Worm (Caenorhabditis elegans): ENCODE results near the gene Y75B8A.19.
"Not testable (repeated sequence)": the region's sequence is repeated elsewhere in the genome, so short reads cannot be mapped to it uniquely, and the experiment has no call there.

Gene Y75B8A.19

DNA sequence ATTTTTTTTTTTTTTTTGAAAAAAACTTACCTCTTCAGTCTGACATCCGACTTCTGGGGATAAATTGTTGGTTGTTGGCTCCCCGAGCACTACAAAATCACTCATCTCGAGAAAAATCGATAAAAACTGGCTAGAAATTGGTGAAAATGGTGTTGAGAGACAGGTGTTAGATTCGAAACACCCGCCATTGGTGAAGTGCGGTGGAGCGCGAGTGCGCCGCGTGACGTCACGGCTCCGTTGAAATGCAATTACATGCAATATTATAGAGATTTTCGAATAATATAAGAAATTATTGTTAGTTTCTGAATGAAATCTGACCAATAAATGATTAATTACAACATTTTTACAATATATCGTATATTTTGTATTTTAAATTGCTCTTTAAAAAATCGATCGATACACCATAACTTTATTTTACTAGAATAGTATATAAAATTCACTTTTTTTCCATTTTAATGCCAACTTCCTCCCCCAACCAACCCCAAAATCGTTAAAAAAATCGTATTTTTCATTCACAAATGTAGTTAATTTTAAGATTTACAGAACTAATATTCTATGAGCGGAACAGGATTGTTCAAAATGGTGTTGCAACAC is at the start of gene Y75B8A.19, which contains the start of gene Y75B8A.18:
Y75B8A.19 (plus strand) TSS at position 544 of the 594 bp plus-strand sequence.
Y75B8A.18 (minus strand) TSS at position 142 of the 594 bp plus-strand sequence.
- TF ChIP-seq scrt-1 (GFP tag; IDR thresholded peaks at IDR 0.05) (no peak), hmg-4 (GFP tag; optimal IDR thresholded peaks at IDR 0.05) (no peak), tra-4 (tag; optimal IDR thresholded peaks at IDR 0.05) (no peak), B0310.2 (tag; optimal IDR thresholded peaks at IDR 0.05) (no peak), ceh-13 (GFP tag; optimal IDR thresholded peaks at IDR 0.05) (no peak), flt-1 (GFP tag; IDR thresholded peaks at IDR 0.05) (no peak), hmbx-1 (tag; optimal IDR thresholded peaks at IDR 0.05) (no peak), aly-1 (tag; optimal IDR thresholded peaks at IDR 0.05) (no peak), tbx-37 (GFP tag; conservative IDR thresholded peaks at IDR 0.05) (no peak), hnd-1 (tag; optimal IDR thresholded peaks at IDR 0.05) (no peak), F13C5.2 (tag; optimal IDR thresholded peaks at IDR 0.05) (no peak), sea-1 (GFP tag; conservative IDR thresholded peaks at IDR 0.05) (no peak), ets-7 (tag; optimal IDR thresholded peaks at IDR 0.05) (no peak), pes-1 (GFP tag; IDR thresholded peaks at IDR 0.05) (no peak), ceh-36 (tag; optimal IDR thresholded peaks at IDR 0.05) (no peak), ama-1 (optimal IDR thresholded peaks at IDR 0.05) (no peak)

DNA sequence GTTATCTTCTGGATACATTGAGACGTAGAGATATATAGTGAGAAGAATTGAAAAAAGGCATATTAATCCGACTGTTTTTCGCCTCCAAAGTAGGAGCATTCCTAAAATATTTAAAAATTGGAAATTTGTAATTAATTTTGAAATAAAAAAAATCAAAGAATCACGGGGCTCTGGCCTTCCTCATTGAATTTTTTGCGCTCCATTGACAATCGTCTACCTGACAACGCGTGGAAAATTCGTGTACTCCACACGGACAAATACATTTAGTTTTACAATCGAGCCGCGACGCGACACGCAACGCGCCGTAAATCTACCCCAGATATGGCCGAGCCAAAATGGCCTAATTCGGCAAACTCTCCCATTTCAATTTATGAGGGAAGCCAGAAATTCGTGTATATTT is 49.3 kb upstream of the Y75B8A.19 start, which contains the start of gene gly-11:
gly-11 (minus strand) TSS at position 101 of the 400 bp plus-strand sequence.
- not testable (repeated sequence) for TF ChIP-seq aly-1 (tag; optimal IDR thresholded peaks at IDR 0.05); tbx-11 (GFP tag; IDR thresholded peaks at IDR 0.05); tbx-37 (GFP tag; conservative IDR thresholded peaks at IDR 0.05)

DNA sequence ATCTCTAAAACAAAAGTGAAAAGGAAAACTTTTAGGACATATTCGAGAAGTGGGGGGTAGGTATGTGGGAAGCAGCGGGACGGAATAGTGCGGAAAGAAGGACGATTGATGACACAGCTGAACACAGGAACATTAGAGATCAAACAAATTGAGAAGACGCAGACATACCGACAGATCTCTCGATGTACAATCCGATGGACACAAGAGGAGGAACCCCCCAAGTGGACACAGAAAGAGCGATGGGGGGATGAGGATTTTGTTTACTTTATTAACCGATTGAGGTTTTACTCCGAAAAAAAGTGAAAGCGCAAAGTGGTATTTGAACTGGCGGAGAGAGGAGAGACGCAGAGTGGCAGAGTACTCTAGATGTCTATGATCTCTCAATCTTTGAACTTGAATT is 48.3 kb upstream of the Y75B8A.19 start:
- TF ChIP-seq F13C5.2 (tag; optimal IDR thresholded peaks at IDR 0.05), result peak; percentile 6
- TF ChIP-seq pes-1 (GFP tag; IDR thresholded peaks at IDR 0.05), result no peak

- no peak for TF ChIP-seq ets-7 (tag; optimal IDR thresholded peaks at IDR 0.05)
- TF ChIP-seq tbx-11 (GFP tag; IDR thresholded peaks at IDR 0.05), result no peak
- no peak for TF ChIP-seq pes-1 (GFP tag; IDR thresholded peaks at IDR 0.05)
- TF ChIP-seq hnd-1 (tag; optimal IDR thresholded peaks at IDR 0.05), result no peak
- no peak for TF ChIP-seq hmbx-1 (tag; optimal IDR thresholded peaks at IDR 0.05)
- no peak for TF ChIP-seq scrt-1 (GFP tag; IDR thresholded peaks at IDR 0.05)
- TF ChIP-seq tbx-37 (GFP tag; conservative IDR thresholded peaks at IDR 0.05), result no peak
- no peak for TF ChIP-seq aly-1 (tag; optimal IDR thresholded peaks at IDR 0.05)
- TF ChIP-seq sea-1 (GFP tag; conservative IDR thresholded peaks at IDR 0.05), result no peak
- TF ChIP-seq F13C5.2 (tag; optimal IDR thresholded peaks at IDR 0.05), result no peak
These were observed 43.5 kb upstream of the Y75B8A.19 start, which contains the start of gene Y75B8A.10 for ce11 chrIII:12182919-12183318. TSS of gene Y75B8A.10 (minus strand) at chrIII:12183019.

DNA sequence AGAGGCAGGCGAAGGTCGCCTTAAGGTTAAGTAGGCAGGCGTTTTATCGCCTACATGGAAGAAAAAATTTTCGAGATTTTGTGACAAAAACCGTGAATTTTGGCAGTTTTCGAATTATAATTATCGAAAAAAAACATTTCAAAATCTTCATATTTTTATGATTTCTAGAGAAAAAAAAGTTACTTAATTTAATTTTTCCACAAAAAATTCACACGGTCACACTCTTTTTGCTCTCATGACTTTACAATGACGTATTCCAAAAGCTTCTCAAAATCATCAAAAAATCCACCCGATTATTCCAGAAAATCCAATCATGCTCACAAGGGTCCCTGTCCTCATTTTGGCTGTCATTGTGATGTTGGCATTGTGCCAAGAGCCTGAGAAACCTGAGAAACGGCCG is 40.3 kb upstream of the Y75B8A.19 start, which contains the start of gene lury-1:
lury-1 (plus strand) TSS at position 301 of the 400 bp plus-strand sequence.
- TF ChIP-seq sea-1 (GFP tag; conservative IDR thresholded peaks at IDR 0.05) (no peak), pes-1 (GFP tag; IDR thresholded peaks at IDR 0.05) (no peak), tbx-11 (GFP tag; IDR thresholded peaks at IDR 0.05) (no peak), ceh-13 (GFP tag; optimal IDR thresholded peaks at IDR 0.05) (no peak), F13C5.2 (tag; optimal IDR thresholded peaks at IDR 0.05) (no peak), hnd-1 (tag; optimal IDR thresholded peaks at IDR 0.05) (no peak), hmg-4 (GFP tag; optimal IDR thresholded peaks at IDR 0.05) (no peak), ets-7 (tag; optimal IDR thresholded peaks at IDR 0.05) (no peak), flt-1 (GFP tag; IDR thresholded peaks at IDR 0.05) (no peak), ceh-36 (tag; optimal IDR thresholded peaks at IDR 0.05) (no peak), B0310.2 (tag; optimal IDR thresholded peaks at IDR 0.05) (no peak), ama-1 (optimal IDR thresholded peaks at IDR 0.05) (no peak), scrt-1 (GFP tag; IDR thresholded peaks at IDR 0.05) (no peak), tra-4 (tag; optimal IDR thresholded peaks at IDR 0.05) (no peak), tbx-37 (GFP tag; conservative IDR thresholded peaks at IDR 0.05) (no peak), hmbx-1 (tag; optimal IDR thresholded peaks at IDR 0.05) (no peak), aly-1 (tag; optimal IDR thresholded peaks at IDR 0.05) (no peak)

ce11 chrIII:12188236-12188635 is 38.2 kb upstream of the Y75B8A.19 start:
- TF ChIP-seq tbx-37 (GFP tag; conservative IDR thresholded peaks at IDR 0.05) (no peak), hnd-1 (tag; optimal IDR thresholded peaks at IDR 0.05) (no peak), ama-1 (optimal IDR thresholded peaks at IDR 0.05) (no peak), flt-1 (GFP tag; IDR thresholded peaks at IDR 0.05) (no peak), aly-1 (tag; optimal IDR thresholded peaks at IDR 0.05) (no peak), B0310.2 (tag; optimal IDR thresholded peaks at IDR 0.05) (no peak), sea-1 (GFP tag; conservative IDR thresholded peaks at IDR 0.05) (no peak), tbx-11 (GFP tag; IDR thresholded peaks at IDR 0.05) (no peak), ets-7 (tag; optimal IDR thresholded peaks at IDR 0.05) (no peak), ceh-36 (tag; optimal IDR thresholded peaks at IDR 0.05) (no peak), ceh-13 (GFP tag; optimal IDR thresholded peaks at IDR 0.05) (no peak), scrt-1 (GFP tag; IDR thresholded peaks at IDR 0.05) (no peak), hmg-4 (GFP tag; optimal IDR thresholded peaks at IDR 0.05) (no peak), hmbx-1 (tag; optimal IDR thresholded peaks at IDR 0.05) (no peak), F13C5.2 (tag; optimal IDR thresholded peaks at IDR 0.05) (no peak), tra-4 (tag; optimal IDR thresholded peaks at IDR 0.05) (no peak), pes-1 (GFP tag; IDR thresholded peaks at IDR 0.05) (no peak)

- TF ChIP-seq hmbx-1 (tag; optimal IDR thresholded peaks at IDR 0.05) (no peak), ceh-36 (tag; optimal IDR thresholded peaks at IDR 0.05) (no peak), ceh-13 (GFP tag; optimal IDR thresholded peaks at IDR 0.05) (no peak), B0310.2 (tag; optimal IDR thresholded peaks at IDR 0.05) (no peak), pes-1 (GFP tag; IDR thresholded peaks at IDR 0.05) (no peak), F13C5.2 (tag; optimal IDR thresholded peaks at IDR 0.05) (no peak), hnd-1 (tag; optimal IDR thresholded peaks at IDR 0.05) (no peak), scrt-1 (GFP tag; IDR thresholded peaks at IDR 0.05) (no peak), tra-4 (tag; optimal IDR thresholded peaks at IDR 0.05) (no peak)
These were observed 32.2 kb upstream of the Y75B8A.19 start, which contains the start of gene Y75B8A.44 for ce11 chrIII:12194190-12194589. TSS of gene Y75B8A.44 (plus strand) at chrIII:12194490.

Measured in whole organism, early embryonic.